Fruit fly (Drosophila melanogaster) whole organism, embryonic: Measurements from ENCODE around the gene Tsen2.

ENCODE experiments used
- CG1024 ChIP-seq: fragments of 200-800 bp; sonication (Bioruptor generic); IDR thresholded peaks from 2 replicates; pipeline ENCODE4 v1.3.6; 2022; ENCODE audit warnings: missing biosample characterization, missing genetic modification characterization
- CG10462 ChIP-seq: fragments of 200-800 bp; sonication (Bioruptor generic); optimal IDR thresholded peaks from 2 replicates; lab custom pipeline; 2016; ENCODE audit warnings: missing biosample characterization, missing genetic modification characterization
- CG10979 ChIP-seq: fragments of 200-800 bp; sonication (Bioruptor generic); optimal IDR thresholded peaks from 2 replicates; lab custom pipeline; 2018; ENCODE audit warnings: missing biosample characterization, mild to moderate bottlenecking, missing genetic modification characterization, moderate library complexity
- CG11696 ChIP-seq: fragments of 200-800 bp; sonication (Bioruptor generic); IDR thresholded peaks from 2 replicates; pipeline ENCODE4 v1.3.6; 2022; ENCODE audit warnings: missing biosample characterization, missing genetic modification characterization
- CG12071 ChIP-seq: fragments of 200-800 bp; sonication (Bioruptor generic); optimal IDR thresholded peaks from 3 replicates; lab custom pipeline; 2018; ENCODE audit warnings: missing biosample characterization, mild to moderate bottlenecking, missing genetic modification characterization
- CG13424 ChIP-seq: fragments of 200-800 bp; sonication (Bioruptor generic); optimal IDR thresholded peaks from 2 replicates; lab custom pipeline; 2019; ENCODE audit warnings: missing biosample characterization, mild to moderate bottlenecking, missing genetic modification characterization, moderate library complexity
- CG1602 ChIP-seq: fragments of 200-800 bp; sonication (Bioruptor generic); optimal IDR thresholded peaks from 3 replicates; lab custom pipeline; 2016; ENCODE audit warnings: missing biosample characterization, missing genetic modification characterization
- CG17328 ChIP-seq: fragments of 200-800 bp; sonication (Bioruptor generic); IDR thresholded peaks from 2 replicates; pipeline ENCODE4 v1.3.6; 2022; ENCODE audit warnings: missing biosample characterization, missing genetic modification characterization
- CG17361 ChIP-seq: fragments of 200-800 bp; sonication (Bioruptor generic); IDR thresholded peaks from 3 replicates; pipeline ENCODE4 v1.3.6; 2022; ENCODE audit warnings: missing biosample characterization, missing genetic modification characterization
- CG17912 ChIP-seq: fragments of 200-800 bp; sonication (Bioruptor generic); optimal IDR thresholded peaks from 2 replicates; lab custom pipeline; 2018; ENCODE audit warnings: missing biosample characterization, mild to moderate bottlenecking, missing genetic modification characterization
- CG1792 ChIP-seq: fragments of 200-800 bp; sonication (Bioruptor generic); optimal IDR thresholded peaks from 2 replicates; lab custom pipeline; 2016; ENCODE audit warnings: missing biosample characterization, missing genetic modification characterization
- CG2199 ChIP-seq: fragments of 200-800 bp; sonication (Bioruptor generic); IDR thresholded peaks from 3 replicates; pipeline ENCODE4 v1.3.6; 2022; ENCODE audit warnings: missing biosample characterization, missing genetic modification characterization
- CG31224 ChIP-seq: fragments of 200-800 bp; sonication (Bioruptor generic); IDR thresholded peaks from 2 replicates; pipeline ENCODE4 v1.3.6; 2022; ENCODE audit warnings: missing biosample characterization, missing genetic modification characterization
- CG32767 ChIP-seq: fragments of 200-800 bp; sonication (Bioruptor generic); IDR thresholded peaks from 2 replicates; pipeline ENCODE4 v1.3.6; 2022; ENCODE audit warnings: missing biosample characterization, missing genetic modification characterization
- CG3726 ChIP-seq: fragments of 200-800 bp; sonication (Bioruptor generic); IDR thresholded peaks from 3 replicates; pipeline ENCODE4, ENCODE4 v1.3.6; 2022; ENCODE audit warnings: missing biosample characterization, missing genetic modification characterization
- CG6175 ChIP-seq: fragments of 200-800 bp; sonication (Bioruptor generic); IDR thresholded peaks from 3 replicates; pipeline ENCODE4 v1.3.6; 2022; ENCODE audit warnings: missing biosample characterization, missing genetic modification characterization
- CG6813 ChIP-seq: fragments of 200-800 bp; sonication (Bioruptor generic); optimal IDR thresholded peaks from 2 replicates; lab custom pipeline; 2017; ENCODE audit warnings: missing biosample characterization, missing genetic modification characterization, mild to moderate bottlenecking, moderate library complexity, missing genetic modification reagents
- CG7372 ChIP-seq: fragments of 200-800 bp; sonication (Bioruptor generic); IDR thresholded peaks from 2 replicates; pipeline ENCODE4 v1.3.6; 2022; ENCODE audit warnings: missing biosample characterization, missing genetic modification characterization
- CG7839 ChIP-seq: fragments of 200-800 bp; sonication (Bioruptor generic); optimal IDR thresholded peaks from 3 replicates; lab custom pipeline; 2018; ENCODE audit warnings: missing biosample characterization, mild to moderate bottlenecking, missing genetic modification characterization, moderate library complexity
- CkIIα-i1 ChIP-seq: fragments of 200-800 bp; sonication (Bioruptor generic); IDR thresholded peaks from 2 replicates; pipeline ENCODE4 v1.3.6; 2022; ENCODE audit warnings: missing biosample characterization, missing genetic modification characterization
- D ChIP-seq, 2 experiments: fragments of 200-800 bp in 1 of 2; fragments of >200 bp in 1 of 2; sonication (Bioruptor generic) in 1 of 2; optimal IDR thresholded peaks; 2 replicates in 1 of 2; 3 replicates in 1 of 2; lab custom pipeline; 2017; ENCODE audit warnings: mild to moderate bottlenecking in 1 of 2, missing biosample characterization in 1 of 2, missing genetic modification characterization in 1 of 2, missing genetic modification reagents in 1 of 2
- Dip2 ChIP-seq: fragments of 200-800 bp; sonication (Bioruptor generic); IDR thresholded peaks from 2 replicates; pipeline ENCODE4 v1.3.6; 2022; ENCODE audit warnings: missing biosample characterization, missing genetic modification characterization
- Dll ChIP-seq: fragments of 200-800 bp; sonication (Bioruptor generic); IDR thresholded peaks from 4 replicates; pipeline ENCODE4 v1.3.6; 2022; ENCODE audit warnings: missing biosample characterization, missing genetic modification characterization; ENCODE audit not compliant: partially characterized antibody
- Doc3 ChIP-seq: fragments of 200-800 bp; sonication (Bioruptor generic); IDR thresholded peaks from 3 replicates; pipeline ENCODE4 v1.3.6; 2022; ENCODE audit warnings: missing biosample characterization, missing genetic modification characterization; ENCODE audit not compliant: partially characterized antibody
- Fer3 ChIP-seq: fragments of 200-800 bp; sonication (Bioruptor generic); optimal IDR thresholded peaks from 2 replicates; lab custom pipeline; 2018; ENCODE audit warnings: missing biosample characterization, mild to moderate bottlenecking, missing genetic modification characterization, moderate library complexity
- Hmr ChIP-seq: fragments of 200-800 bp; sonication (Bioruptor generic); optimal IDR thresholded peaks from 3 replicates; lab custom pipeline; 2017; ENCODE audit warnings: mild to moderate bottlenecking, missing biosample characterization, missing genetic modification reagents, missing genetic modification characterization
- Lhr ChIP-seq: fragments of 200-800 bp; sonication (Bioruptor generic); optimal IDR thresholded peaks from 3 replicates; lab custom pipeline; 2017; ENCODE audit warnings: mild to moderate bottlenecking, missing biosample characterization, missing genetic modification reagents, missing genetic modification characterization
- Med ChIP-seq: fragments of 200-800 bp; sonication (Bioruptor generic); peaks from one replicate; lab custom pipeline; 2016; ENCODE audit warnings: missing biosample characterization, missing genetic modification characterization, mild to moderate bottlenecking, inconsistent platforms, moderate library complexity
- Meics ChIP-seq: fragments of 200-800 bp; sonication (Bioruptor generic); optimal IDR thresholded peaks from 2 replicates; lab custom pipeline; 2017; ENCODE audit warnings: missing biosample characterization, mild to moderate bottlenecking, missing genetic modification characterization
- Mrtf ChIP-seq: fragments of 200-800 bp; sonication (Bioruptor generic); IDR thresholded peaks from 3 replicates; pipeline ENCODE4 v1.3.6; 2022; ENCODE audit warnings: missing biosample characterization, missing genetic modification characterization
- NfI ChIP-seq: fragments of 200-800 bp; sonication (Bioruptor generic); optimal IDR thresholded peaks from 3 replicates; lab custom pipeline; 2018; ENCODE audit warnings: missing biosample characterization, mild to moderate bottlenecking, missing genetic modification characterization, moderate library complexity
- Oli ChIP-seq: fragments of 200-800 bp; sonication (Bioruptor generic); optimal IDR thresholded peaks from 2 replicates; lab custom pipeline; 2018; ENCODE audit warnings: missing biosample characterization, mild to moderate bottlenecking, missing genetic modification characterization, moderate library complexity
- Optix ChIP-seq: fragments of 200-800 bp; sonication (Bioruptor generic); IDR thresholded peaks from 3 replicates; pipeline ENCODE4 v1.3.6; 2022; ENCODE audit warnings: missing biosample characterization, missing genetic modification characterization
- Scr ChIP-seq: fragments of 200-800 bp; sonication (Bioruptor generic); IDR thresholded peaks from 2 replicates; pipeline ENCODE4 v1.3.6; 2022; ENCODE audit warnings: missing biosample characterization, missing genetic modification characterization; ENCODE audit not compliant: partially characterized antibody
- Sry-β ChIP-seq: fragments of 200-800 bp; sonication (Bioruptor generic); optimal IDR thresholded peaks from 2 replicates; lab custom pipeline; 2018; ENCODE audit warnings: missing biosample characterization, mild to moderate bottlenecking, missing genetic modification characterization, moderate library complexity
- bab2 ChIP-seq: fragments of 200-800 bp; sonication (Bioruptor generic); optimal IDR thresholded peaks from 2 replicates; lab custom pipeline; 2016; ENCODE audit warnings: missing biosample characterization, missing genetic modification characterization
- chif ChIP-seq, 2 experiments: fragments of 200-800 bp; sonication (Bioruptor generic); optimal IDR thresholded peaks; 3 replicates each; lab custom pipeline; 2016; ENCODE audit warnings: missing biosample characterization in 2 of 2, missing genetic modification characterization in 2 of 2
- da ChIP-seq: fragments of 200-800 bp; sonication (Bioruptor generic); optimal IDR thresholded peaks from 2 replicates; lab custom pipeline; 2016; ENCODE audit warnings: missing biosample characterization, missing genetic modification characterization
- fd64A ChIP-seq: fragments of 200-800 bp; sonication (Bioruptor generic); optimal IDR thresholded peaks from 3 replicates; lab custom pipeline; 2018; ENCODE audit warnings: missing biosample characterization, mild to moderate bottlenecking, missing genetic modification characterization
- gcm ChIP-seq: fragments of 200-800 bp; sonication (Bioruptor generic); optimal IDR thresholded peaks from 2 replicates; lab custom pipeline; 2019; ENCODE audit warnings: missing biosample characterization, mild to moderate bottlenecking, missing genetic modification characterization, moderate library complexity
- kay ChIP-seq: fragments of 200-800 bp; sonication (Bioruptor generic); optimal IDR thresholded peaks from 2 replicates; lab custom pipeline; 2016; ENCODE audit warnings: missing biosample characterization, missing genetic modification characterization
- lov ChIP-seq, 2 experiments: fragments of 200-800 bp in 1 of 2; fragments of >200 bp in 1 of 2; sonication (Bioruptor generic) in 1 of 2; IDR thresholded peaks in 1 of 2; optimal IDR thresholded peaks in 1 of 2; 2 replicates in 1 of 2; 3 replicates in 1 of 2; pipeline versions ENCODE4 v1.3.6 to Lab custom; 2017 to 2022; ENCODE audit warnings: missing biosample characterization in 1 of 2, missing genetic modification characterization in 1 of 2
- maf-S ChIP-seq: fragments of 200-800 bp; sonication (Bioruptor generic); optimal IDR thresholded peaks from 2 replicates; lab custom pipeline; 2016; ENCODE audit warnings: missing biosample characterization, missing genetic modification characterization
- nerfin-2 ChIP-seq: fragments of 200-800 bp; sonication (Bioruptor generic); IDR thresholded peaks from 2 replicates; pipeline ENCODE4 v1.3.6; 2022; ENCODE audit warnings: missing biosample characterization, missing genetic modification characterization; ENCODE audit not compliant: partially characterized antibody
- nom ChIP-seq: fragments of 200-800 bp; sonication (Bioruptor generic); optimal IDR thresholded peaks from 2 replicates; lab custom pipeline; 2017; ENCODE audit warnings: missing biosample characterization, missing genetic modification characterization, mild to moderate bottlenecking, moderate library complexity, missing genetic modification reagents
- rib ChIP-seq: fragments of 200-800 bp; sonication (Bioruptor generic); IDR thresholded peaks from 2 replicates; pipeline ENCODE4 v1.3.6; 2022; ENCODE audit warnings: missing biosample characterization, missing genetic modification characterization
- salm ChIP-seq: fragments of 200-800 bp; sonication (Bioruptor generic); optimal IDR thresholded peaks from 2 replicates; lab custom pipeline; 2018; ENCODE audit warnings: missing biosample characterization, mild to moderate bottlenecking, missing genetic modification characterization
- tap ChIP-seq: fragments of 200-800 bp; optimal IDR thresholded peaks from 3 replicates; lab custom pipeline; 2019; ENCODE audit warnings: missing biosample characterization, mild to moderate bottlenecking, missing genetic modification characterization, moderate library complexity

Tsen2 gene

DNA sequence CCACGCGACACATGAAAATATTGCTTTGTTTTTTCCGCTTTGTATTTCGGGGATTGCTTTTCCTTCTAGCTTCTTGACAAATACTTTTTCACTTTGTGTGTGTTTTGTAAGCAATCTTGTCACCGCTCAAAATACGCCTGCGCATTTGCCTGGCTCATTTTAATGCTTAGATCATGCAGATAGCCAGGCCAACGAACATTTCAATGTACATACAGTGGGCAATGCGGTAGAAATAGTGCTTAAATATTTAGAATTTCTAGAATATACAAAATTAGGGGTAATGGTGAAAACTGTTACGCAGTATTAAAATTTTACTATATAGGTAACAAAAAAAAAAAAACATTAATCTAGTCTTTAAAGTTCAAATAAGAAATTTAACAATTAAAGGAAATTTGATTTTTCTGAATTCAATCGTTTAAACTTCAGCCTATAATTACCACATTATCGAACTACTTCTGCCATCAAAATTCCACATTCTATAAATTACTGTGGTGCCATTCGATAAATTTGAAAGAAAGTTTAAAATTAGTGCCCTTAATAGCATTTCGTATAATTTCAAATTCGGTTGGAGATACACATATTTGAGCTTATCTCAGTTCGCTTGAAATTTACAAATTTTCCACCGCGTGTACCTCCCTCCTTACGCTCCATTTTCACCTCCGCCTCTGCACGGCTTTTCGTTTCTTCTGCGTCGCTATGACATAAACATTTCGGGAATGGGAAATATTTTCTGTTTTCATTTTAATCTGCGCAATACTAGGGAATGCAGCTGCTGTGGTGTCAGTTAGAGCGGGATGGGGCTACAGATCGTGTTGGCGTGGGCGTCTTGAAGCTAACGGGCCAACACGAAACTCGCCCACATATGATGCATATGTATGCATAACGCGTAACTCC lies 22.4 kb upstream of the Tsen2 start (continued):
- TF ChIP-seq Hmr (GFP tag; lab: Kevin White, UChicago) (peak; percentile 2), Scr (GFP tag; lab: Robert Waterston, UW) (no peak), maf-S (no peak), kay (GFP tag; lab: Kevin White, UChicago) (no peak), CG17361 (GFP tag; lab: Robert Waterston, UW) (no peak), Mrtf (GFP tag; lab: Robert Waterston, UW) (no peak), CG10462 (GFP tag; lab: Kevin White, UChicago) (no peak), Doc3 (GFP tag; lab: Robert Waterston, UW) (no peak), nerfin-2 (no peak), CG1792 (GFP tag; lab: Kevin White, UChicago) (no peak), CG17912 (GFP tag; lab: Kevin White, UChicago) (no peak), NfI (no peak), CG1024 (GFP tag; lab: Robert Waterston, UW) (no peak), nom (GFP tag; lab: Kevin White, UChicago) (no peak), CG3726 (no peak), gcm (GFP tag; lab: Kevin White, UChicago) (peak; percentile 2), CkIIα-i1 (GFP tag; lab: Robert Waterston, UW) (no peak), Med (GFP tag; lab: Kevin White, UChicago) (peak; percentile 77), rib (no peak), CG10979 (tag; lab: Kevin White, UChicago) (no peak), Dip2 (GFP tag; lab: Robert Waterston, UW) (no peak), Oli (peak; percentile 30), D (optimal IDR thresholded peaks at IDR 0.05; lab: Kevin White, UChicago) (no peak), D (GFP tag; optimal IDR thresholded peaks at IDR 0.05; lab: Kevin White, UChicago) (no peak), Dll (GFP tag; lab: Robert Waterston, UW) (no peak), CG7839 (tag; lab: Kevin White, UChicago) (peak; percentile 51), chif (GFP tag; optimal IDR thresholded peaks at IDR 0.05; lab: Kevin White, UChicago) (no peak), salm (tag; lab: Kevin White, UChicago) (no peak), Meics (GFP tag; lab: Kevin White, UChicago) (no peak), tap (tag; lab: Kevin White, UChicago) (no peak), bab2 (GFP tag; lab: Kevin White, UChicago) (peak; percentile 16), CG12071 (GFP tag; lab: Kevin White, UChicago) (no peak), da (GFP tag; lab: Kevin White, UChicago) (no peak), CG2199 (no peak), CG31224 (GFP tag; lab: Robert Waterston, UW) (no peak), CG7372 (no peak), Fer3 (tag; lab: Kevin White, UChicago) (no peak), CG6813 (GFP tag; lab: Kevin White, UChicago) (no peak), Sry-β (GFP tag; lab: Kevin White, UChicago) (no peak), CG6175 (GFP tag; lab: Robert Waterston, UW) (no peak), CG1602 (GFP tag; lab: Kevin White, UChicago) (no peak), lov (optimal IDR thresholded peaks at IDR 0.05; lab: Kevin White, UChicago) (no peak), lov (GFP tag; IDR thresholded peaks at IDR 0.05; lab: Robert Waterston, UW) (no peak), CG17328 (GFP tag; lab: Robert Waterston, UW) (peak; percentile 51), fd64A (GFP tag; lab: Kevin White, UChicago) (no peak), CG11696 (GFP tag; lab: Robert Waterston, UW) (no peak), CG32767 (GFP tag; lab: Robert Waterston, UW) (no peak), CG13424 (no peak), Optix (no peak), Lhr (GFP tag; lab: Kevin White, UChicago) (no peak)
